Fruit fly (Drosophila melanogaster): Measurements from ENCODE around the gene CG6230.

dm6 chr2L:11068907-11069306 lies 51.2 kb downstream of the CG6230 start:
- TF ChIP-seq CG17806 (tag; optimal IDR thresholded peaks at IDR 0.05) (no peak), EcR (GFP tag; optimal IDR thresholded peaks at IDR 0.05) (peak; percentile 37), gl (tag; optimal IDR thresholded peaks at IDR 0.05) (no peak), Snoo (tag; optimal IDR thresholded peaks at IDR 0.05) (no peak), rn (GFP tag; IDR thresholded peaks at IDR 0.05) (no peak), CG4496 (GFP tag; IDR thresholded peaks at IDR 0.05) (no peak), Pif1B (GFP tag; optimal IDR thresholded peaks at IDR 0.05) (no peak), CG13204 (GFP tag; optimal IDR thresholded peaks at IDR 0.05) (peak; percentile 65), Pif1A (GFP tag; optimal IDR thresholded peaks at IDR 0.05) (no peak)

Measured in whole organism, pupa.